Worm (Caenorhabditis elegans): ENCODE data around the gene F36D3.4.

DNA sequence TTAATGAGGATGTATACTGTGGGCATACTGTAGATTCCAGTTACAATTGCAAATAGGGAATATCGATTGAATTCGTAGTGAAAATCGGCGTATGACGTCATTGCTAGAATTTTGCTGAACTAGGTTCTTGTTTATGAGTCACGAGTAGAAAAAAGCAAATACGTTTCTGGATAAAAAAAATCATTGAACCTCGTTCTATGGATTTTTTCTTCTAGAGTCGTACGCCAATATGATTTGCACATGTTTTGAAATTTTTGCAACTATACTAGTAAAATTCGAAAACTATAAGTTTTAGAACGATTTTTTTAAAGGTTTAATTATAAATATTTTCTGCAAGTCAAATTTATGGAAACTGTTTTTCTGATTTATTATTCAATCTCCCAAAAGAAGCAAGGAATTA lies 49.7 kb downstream of the F36D3.4 start, which contains the start of gene sru-44:
- TF ChIP-seq crh-2 (tag; optimal IDR thresholded peaks at IDR 0.05), result no peak
- no peak for TF ChIP-seq mab-5 (tag; optimal IDR thresholded peaks at IDR 0.05)
- TF ChIP-seq unc-62 (GFP tag; optimal IDR thresholded peaks at IDR 0.05), result no peak
- TF ChIP-seq unc-55 (GFP tag; optimal IDR thresholded peaks at IDR 0.05), result no peak
- TF ChIP-seq nhr-129 (tag; optimal IDR thresholded peaks at IDR 0.05), result no peak
- no peak for TF ChIP-seq skn-1 (tag; optimal IDR thresholded peaks at IDR 0.05)
- TF ChIP-seq fos-1 (tag; optimal IDR thresholded peaks at IDR 0.05), result no peak
